Fruit fly (Drosophila melanogaster) S2 (cell line): Measurements from ENCODE around the gene Rcc1.

Source experiments
- CG8478 ChIP-seq: fragments of >200 bp; optimal IDR thresholded peaks from 2 replicates; lab custom pipeline; 2018
- CTCF ChIP-seq, 2 experiments: fragments of >200 bp; optimal IDR thresholded peaks; 2 replicates each; lab custom pipeline; 2018

Gene Rcc1

DNA sequence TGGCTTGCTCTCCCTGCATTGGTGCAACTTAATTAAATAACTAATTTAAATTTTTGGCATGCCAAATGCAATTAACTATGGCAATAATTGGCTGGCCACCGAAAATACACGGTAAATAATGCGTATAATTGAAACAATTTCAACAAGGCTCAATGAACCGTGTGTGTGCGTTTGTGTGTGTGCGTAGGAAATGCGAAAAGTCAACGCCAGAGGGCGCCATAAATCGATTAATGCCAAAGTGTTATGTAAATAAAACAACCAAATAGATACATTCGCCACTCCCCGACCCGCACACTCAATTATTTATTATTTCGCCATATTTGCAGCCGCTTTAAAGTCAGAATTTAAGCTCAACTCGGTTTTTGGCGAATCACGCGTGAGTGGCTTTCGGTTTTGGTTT is 24.6 kb upstream of the Rcc1 start:
- TF ChIP-seq CG8478 (lab: Kevin White, UChicago) (no peak), CTCF (optimal IDR thresholded peaks at IDR 0.05; lab: Kevin White, UChicago) (peak; percentile 70 to 73)

DNA sequence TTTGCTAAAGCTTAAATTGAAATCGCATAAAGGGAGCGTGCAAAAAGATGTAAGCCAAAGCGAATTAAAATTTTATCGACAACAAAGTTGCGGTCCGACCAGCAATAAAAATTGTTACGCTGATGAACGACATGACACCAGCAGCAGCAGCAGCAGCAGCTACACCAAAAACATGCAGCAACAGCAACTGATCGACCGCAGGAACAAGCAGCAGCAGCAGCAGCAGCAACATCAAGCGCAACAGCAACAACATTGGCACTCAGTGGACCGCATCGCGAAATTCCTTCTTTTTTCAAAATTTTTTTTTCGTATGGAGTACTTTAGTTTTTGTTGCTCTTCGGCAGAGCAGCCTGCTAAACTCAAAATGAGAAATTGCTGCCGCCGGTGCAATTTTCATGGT is 22.4 kb upstream of the Rcc1 start:
- TF ChIP-seq CTCF (optimal IDR thresholded peaks at IDR 0.05; lab: Kevin White, UChicago): no peak
- no peak for TF ChIP-seq CG8478 (lab: Kevin White, UChicago)

DNA sequence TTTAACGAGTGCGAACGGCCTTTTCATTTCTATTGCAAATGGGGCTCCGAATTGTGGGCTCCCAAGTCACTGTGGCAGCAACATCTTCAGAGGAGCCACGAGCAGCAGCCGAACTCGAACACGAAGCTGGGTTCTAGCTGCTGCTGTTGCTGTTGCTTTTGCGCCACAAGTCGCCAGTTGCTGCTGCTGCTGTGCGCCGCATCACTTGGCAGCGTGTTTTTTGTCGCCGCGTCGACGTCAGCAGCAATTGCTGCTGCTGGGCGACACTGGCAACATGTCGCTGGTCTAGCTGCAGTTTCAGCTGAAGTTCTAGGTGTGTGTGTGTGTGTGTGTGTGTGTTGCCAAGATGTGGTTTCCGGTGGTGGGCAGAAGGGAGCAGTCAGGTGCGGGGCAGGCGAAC is 20.0 kb upstream of the Rcc1 start:
- TF ChIP-seq CG8478 (lab: Kevin White, UChicago): no peak
- TF ChIP-seq CTCF (optimal IDR thresholded peaks at IDR 0.05; lab: Kevin White, UChicago): no peak

DNA sequence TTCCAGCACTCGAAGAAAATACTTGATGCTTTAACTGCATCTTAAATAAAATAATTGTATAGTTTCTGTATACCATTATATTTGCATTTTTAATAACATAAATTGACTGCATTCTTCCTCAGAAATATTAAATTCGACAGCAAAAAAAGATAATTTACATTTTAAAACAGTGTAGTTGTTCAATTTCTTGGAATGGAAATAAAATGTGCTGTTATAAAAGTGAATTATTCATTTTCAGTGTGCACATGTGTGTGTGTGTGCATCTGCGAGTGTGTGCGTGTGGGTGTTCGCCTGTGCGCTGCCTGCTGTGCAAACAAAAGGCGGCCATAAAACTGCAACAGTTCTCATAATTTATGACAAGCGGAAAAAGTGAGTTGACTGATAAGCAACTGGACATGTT is 19.6 kb upstream of the Rcc1 start:
- no peak for TF ChIP-seq CTCF (optimal IDR thresholded peaks at IDR 0.05; lab: Kevin White, UChicago)
- TF ChIP-seq CG8478 (lab: Kevin White, UChicago): no peak

DNA sequence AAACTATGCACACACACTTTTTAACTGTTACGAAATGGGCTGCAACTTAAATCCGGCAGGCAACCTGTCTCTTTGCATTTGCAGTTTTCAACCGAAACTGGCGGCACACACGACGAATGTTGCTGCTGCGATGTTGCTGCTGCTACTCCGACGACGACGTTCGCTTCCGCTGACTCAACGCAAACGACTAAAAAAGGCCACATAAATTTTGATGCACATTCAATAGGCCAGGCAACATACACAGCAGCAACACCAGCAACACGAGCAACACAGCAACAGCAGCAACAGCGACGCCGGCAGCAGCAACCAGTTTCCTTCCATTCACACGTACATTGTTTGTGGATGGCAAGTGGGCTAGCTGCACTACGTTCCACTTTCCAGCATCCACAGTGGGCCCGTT is 17.9 kb upstream of the Rcc1 start, which contains the start of gene Egfrap:
Gene Egfrap, minus strand, starts transcription at position 192 of the 400 bp plus-strand sequence.
- no peak for TF ChIP-seq CTCF (optimal IDR thresholded peaks at IDR 0.05; lab: Kevin White, UChicago)
- TF ChIP-seq CG8478 (lab: Kevin White, UChicago): no peak

DNA sequence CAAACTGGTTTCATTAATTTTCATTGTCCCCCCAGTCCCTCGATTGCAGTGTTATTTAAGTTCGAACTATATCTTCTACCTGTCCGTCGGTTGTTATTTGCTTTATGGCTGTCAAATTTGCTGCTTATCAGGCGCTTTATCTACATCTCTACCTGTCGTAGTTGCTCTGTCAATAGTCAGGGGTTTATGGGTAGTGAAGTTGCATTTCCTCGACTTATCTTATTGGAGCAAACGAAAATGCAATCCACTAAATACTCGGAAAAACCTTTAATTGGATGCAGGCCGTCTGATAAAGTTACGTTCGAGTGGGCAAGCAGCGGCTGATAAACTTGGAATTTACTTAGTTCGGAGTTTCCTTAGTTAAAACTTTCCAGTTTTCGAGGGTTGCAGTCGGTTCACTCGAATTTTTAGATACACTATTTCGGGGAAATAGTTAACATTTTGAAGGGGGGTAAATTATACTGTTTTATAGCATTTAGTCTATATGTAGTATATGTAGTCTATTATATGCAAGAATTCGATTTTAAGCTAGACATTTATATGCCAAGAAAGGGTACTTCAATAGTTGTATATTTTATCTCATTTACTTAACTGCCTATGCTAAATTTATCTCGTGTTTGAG is 14.6 kb upstream of the Rcc1 start:
- TF ChIP-seq CG8478 (lab: Kevin White, UChicago) (no peak), CTCF (optimal IDR thresholded peaks at IDR 0.05; lab: Kevin White, UChicago) (no peak)

DNA sequence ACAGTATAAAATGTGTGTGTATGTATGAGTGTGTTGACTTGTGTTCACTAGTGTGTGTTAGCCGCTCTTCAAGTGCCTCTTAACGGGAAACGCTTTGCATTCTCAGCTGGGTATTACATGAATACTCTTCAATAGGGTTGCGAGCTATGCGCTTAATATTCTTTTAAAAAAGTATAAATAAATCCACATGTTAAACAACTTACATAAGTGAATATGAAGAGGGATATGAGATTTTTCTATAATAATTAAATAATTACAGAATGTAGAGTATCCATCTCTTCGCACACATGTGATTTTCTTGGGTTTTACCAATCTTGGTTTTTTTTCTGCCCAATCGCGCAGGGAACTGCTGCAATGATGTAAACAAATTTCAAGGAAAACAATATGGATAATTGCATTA is 13.0 kb upstream of the Rcc1 start:
- no peak for TF ChIP-seq CTCF (optimal IDR thresholded peaks at IDR 0.05; lab: Kevin White, UChicago)
- TF ChIP-seq CG8478 (lab: Kevin White, UChicago): no peak

DNA sequence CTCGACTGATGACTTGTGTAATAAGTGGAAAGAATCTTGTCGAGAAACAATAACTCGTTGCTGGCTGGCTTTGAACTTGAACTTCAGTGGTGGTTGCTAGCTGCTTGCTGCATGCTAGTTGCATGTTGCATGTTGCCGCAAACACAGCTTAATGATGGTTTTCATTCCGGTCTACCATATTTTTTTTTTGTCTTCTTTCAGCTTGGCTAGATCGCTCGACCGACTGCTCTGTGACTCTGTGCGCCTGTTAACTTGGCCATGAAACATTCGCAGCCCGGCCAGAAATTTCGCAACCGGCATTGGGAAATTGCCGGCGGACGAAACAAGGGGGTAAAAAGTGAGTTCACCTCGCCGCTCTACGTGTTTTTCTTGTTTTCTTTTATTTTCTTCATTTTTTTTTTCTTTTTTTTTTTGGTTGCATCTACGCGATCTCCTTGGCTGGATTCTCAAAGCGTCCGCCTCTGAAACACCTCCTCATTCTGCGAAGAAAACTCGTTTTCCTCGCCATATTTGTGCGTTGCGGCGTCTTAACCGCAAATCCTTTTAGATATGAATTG is 10.9 kb upstream of the Rcc1 start:
- TF ChIP-seq CTCF (optimal IDR thresholded peaks at IDR 0.05; lab: Kevin White, UChicago) (no peak), CG8478 (lab: Kevin White, UChicago) (no peak)

DNA sequence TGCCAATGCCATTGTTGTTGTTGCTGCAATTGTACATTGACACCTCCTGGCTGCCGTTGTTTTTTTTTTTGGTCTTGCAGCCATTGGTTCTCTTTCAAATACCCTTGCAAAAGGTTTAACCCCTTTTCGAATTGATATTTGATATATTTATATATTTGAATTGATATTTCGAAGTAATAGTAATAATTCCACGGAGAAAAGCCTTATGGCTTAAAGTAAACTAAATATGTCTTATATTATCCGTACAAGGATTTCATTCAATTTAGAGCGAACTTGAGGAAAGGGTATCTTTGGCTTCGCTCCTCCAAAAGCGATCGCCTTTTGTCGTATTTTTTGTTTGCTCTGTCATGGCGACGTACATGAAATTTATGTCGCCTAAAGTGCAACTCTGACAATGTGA is 8.9 kb upstream of the Rcc1 start:
- TF ChIP-seq CTCF (optimal IDR thresholded peaks at IDR 0.05; lab: Kevin White, UChicago): no peak
- no peak for TF ChIP-seq CG8478 (lab: Kevin White, UChicago)

DNA sequence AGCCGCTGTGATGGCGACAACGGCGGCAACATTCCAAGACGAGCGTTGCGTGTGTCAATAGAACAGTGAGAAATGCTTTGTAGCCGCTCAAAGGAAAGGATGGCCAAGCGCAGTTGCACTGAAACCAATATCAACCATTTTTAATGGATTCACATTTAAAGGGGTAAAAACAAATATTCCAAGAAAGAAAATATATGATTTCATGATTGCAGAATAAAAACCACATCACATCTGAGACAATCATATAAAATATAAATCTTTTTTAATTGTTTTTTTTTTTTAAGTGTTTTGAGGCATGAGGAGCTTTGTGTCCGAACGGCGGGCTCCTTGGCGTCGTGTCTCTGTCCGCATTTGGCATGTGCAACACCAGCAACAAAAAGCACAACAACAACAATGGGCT is 8.5 kb upstream of the Rcc1 start:
- TF ChIP-seq CTCF (optimal IDR thresholded peaks at IDR 0.05; lab: Kevin White, UChicago) (no peak), CG8478 (lab: Kevin White, UChicago) (no peak)

DNA sequence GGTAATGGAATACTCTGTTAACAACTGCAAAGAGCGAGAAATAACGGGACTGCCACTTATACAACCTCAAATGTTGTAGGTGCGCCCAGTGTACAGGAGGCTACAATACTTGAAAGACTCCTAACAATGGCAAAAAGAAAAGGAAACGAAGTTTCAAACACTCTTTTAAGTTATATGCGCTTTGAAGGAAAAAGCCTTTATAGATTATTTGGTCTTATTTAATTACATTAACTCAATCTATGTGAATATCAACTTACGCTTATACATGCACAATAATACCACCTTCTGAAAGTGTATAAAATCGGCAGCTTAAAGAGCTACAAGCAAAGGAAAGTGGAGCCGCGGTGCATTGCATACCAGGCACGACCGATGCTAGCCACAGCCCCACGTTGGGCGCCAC is 7.9 kb upstream of the Rcc1 start:
- no peak for TF ChIP-seq CTCF (optimal IDR thresholded peaks at IDR 0.05; lab: Kevin White, UChicago)
- no peak for TF ChIP-seq CG8478 (lab: Kevin White, UChicago)

DNA sequence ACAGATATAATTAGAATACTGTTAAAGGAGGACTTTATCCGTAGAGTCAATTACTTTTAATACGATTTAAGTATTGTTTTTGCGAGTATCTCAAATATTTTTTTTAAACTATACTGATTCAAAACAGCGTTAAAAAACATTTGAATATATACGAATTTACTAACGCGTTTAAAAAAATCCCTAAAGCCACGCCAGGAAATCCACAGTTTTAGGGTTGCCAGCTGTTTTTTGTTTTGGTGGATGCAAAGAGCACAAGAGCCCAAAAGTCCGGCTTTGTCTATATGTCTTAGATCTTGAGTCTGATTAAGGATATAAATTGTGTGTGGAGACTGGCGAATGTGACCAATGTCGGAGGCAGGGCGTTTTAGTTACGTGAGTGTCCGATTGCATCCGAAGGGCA is 5.0 kb downstream of the Rcc1 start:
- no peak for TF ChIP-seq CG8478 (lab: Kevin White, UChicago)
- TF ChIP-seq CTCF (optimal IDR thresholded peaks at IDR 0.05; lab: Kevin White, UChicago): no peak

DNA sequence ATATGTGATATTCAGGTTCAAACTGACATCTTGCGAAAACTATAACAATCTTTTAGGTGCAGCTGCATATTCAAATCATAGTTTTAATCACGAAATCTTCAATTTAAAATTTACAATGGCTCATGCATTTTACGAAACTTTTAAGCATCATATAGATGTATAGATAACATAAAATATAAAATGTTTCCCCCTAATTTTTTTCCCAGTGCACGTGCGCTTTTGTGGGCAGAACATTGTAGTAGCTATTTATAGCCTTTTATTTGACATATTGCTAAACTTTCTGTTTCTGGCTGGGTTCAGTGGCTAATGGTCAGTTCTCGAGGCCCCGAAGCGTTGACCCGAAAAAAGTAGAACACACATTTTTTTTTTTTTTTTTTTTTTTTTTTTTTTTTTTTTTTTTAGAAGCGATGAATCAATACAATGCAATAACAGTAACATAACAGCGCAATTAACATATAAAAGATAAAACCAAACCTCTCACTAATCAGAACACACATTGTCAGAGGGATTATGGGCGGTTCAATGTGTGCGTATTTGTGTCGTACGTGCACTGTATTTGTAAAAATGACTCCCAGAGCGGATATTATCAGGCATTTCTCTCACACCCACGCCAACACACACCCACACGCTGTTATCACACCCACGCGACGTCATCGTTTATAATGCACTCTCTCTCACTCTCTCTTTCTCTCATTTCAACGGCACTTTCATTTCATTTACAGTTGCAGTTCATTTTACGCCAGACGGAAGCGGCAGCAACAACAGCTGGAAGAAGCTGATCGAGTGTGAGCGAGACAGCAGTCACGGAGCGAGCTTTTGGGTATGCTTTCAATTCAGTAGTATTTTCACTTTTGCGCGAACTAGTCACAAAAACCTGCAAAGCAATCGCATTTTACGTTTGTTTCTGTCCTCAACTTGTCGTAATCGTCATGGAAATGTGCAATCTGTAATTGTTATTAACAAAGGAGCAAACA is 6.3 kb downstream of the Rcc1 start:
- TF ChIP-seq CTCF (optimal IDR thresholded peaks at IDR 0.05; lab: Kevin White, UChicago): no peak
- no peak for TF ChIP-seq CG8478 (lab: Kevin White, UChicago)

DNA sequence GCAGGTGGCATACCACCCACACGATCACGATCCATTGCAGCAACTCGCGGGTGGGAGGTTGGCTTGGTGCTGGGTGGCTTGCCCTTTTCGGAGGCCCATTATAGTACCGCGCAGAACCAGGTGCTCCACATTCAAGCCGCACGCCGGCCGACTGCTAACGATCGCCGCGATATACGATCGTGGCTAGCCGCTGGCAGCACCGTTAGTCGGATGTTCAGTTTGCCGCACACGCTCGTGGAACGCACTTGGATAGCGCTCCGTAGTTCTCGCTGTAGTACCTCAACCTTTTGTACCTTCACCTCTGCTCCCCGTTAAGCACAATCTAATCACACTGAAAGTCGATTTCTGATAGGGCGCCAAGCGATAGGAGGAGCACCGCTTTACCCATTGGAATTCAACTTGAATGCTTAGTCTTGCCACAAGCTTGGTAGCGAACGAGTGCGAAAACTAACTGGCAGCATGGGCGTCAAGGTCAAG is 8.9 kb downstream of the Rcc1 start, which contains the start of gene CG33523:
Gene CG33523, plus strand, starts transcription at position 217 of the 477 bp plus-strand sequence.
- no peak for TF ChIP-seq CG8478 (lab: Kevin White, UChicago)
